Fruit fly (Drosophila melanogaster) Kc167 (cell line): ENCODE data around the gene Hsp67Ba.

ENCODE experiments used
- Myc ChIP-seq: fragments of >200 bp; optimal IDR thresholded peaks from 2 replicates; lab custom pipeline; 2017; ENCODE audit warnings: missing external identifiers
- Sin3A ChIP-seq: fragments of >200 bp; optimal IDR thresholded peaks from 2 replicates; lab custom pipeline; 2018; ENCODE audit warnings: missing external identifiers
- psq ChIP-seq: fragments of >200 bp; optimal IDR thresholded peaks from 2 replicates; lab custom pipeline; 2017; ENCODE audit warnings: missing external identifiers
- ttk ChIP-seq: sonication (Bioruptor generic); optimal IDR thresholded peaks from 2 replicates; lab custom pipeline; 2017; ENCODE audit warnings: missing external identifiers

- TF ChIP-seq psq (lab: Kevin White, UChicago) (no peak), ttk (lab: Kevin White, UChicago) (no peak), Sin3A (lab: Kevin White, UChicago) (no peak), Myc (no peak)
These were observed 34.2 kb downstream of the Hsp67Ba start for dm6 chr3L:9345157-9345556.
